Worm (Caenorhabditis elegans): ENCODE data around the gene ZC239.5.

ce11 chrII:3251782-3252181, 41.3 kb downstream of the ZC239.5 start:
- TF ChIP-seq W03F9.2 (tag; optimal IDR thresholded peaks at IDR 0.05) (no peak), dao-5 (tag; optimal IDR thresholded peaks at IDR 0.05) (no peak), him-1 (tag; optimal IDR thresholded peaks at IDR 0.05) (no peak)
